Worm (Caenorhabditis elegans) whole organism, L3 larva: ENCODE measurements around the gene K10B4.3.

Source experiments
- R02D3.7 ChIP-seq: fragments of 150-350 bp; optimal IDR thresholded peaks from 2 replicates; lab custom pipeline; 2014; ENCODE audit warnings: missing biosample characterization, missing genetic modification characterization
- ZK546.5 ChIP-seq: sonication (generic microtip); optimal IDR thresholded peaks from 2 replicates; lab custom pipeline; 2017; ENCODE audit warnings: missing biosample characterization, missing genetic modification characterization
- aly-2 ChIP-seq: fragments of 150-350 bp; optimal IDR thresholded peaks from 2 replicates; lab custom pipeline; 2014; ENCODE audit warnings: missing biosample characterization, missing genetic modification characterization
- ceh-28 ChIP-seq: fragments of 150-350 bp; optimal IDR thresholded peaks from 2 replicates; lab custom pipeline; 2014; ENCODE audit warnings: missing biosample characterization, missing genetic modification reagents, missing genetic modification characterization
- ceh-9 ChIP-seq: sonication (generic microtip); optimal IDR thresholded peaks from 2 replicates; lab custom pipeline; 2018; ENCODE audit warnings: missing biosample characterization, missing genetic modification characterization
- daf-12 ChIP-seq: fragments of 150-350 bp; optimal IDR thresholded peaks from 2 replicates; lab custom pipeline; 2014; ENCODE audit warnings: missing biosample characterization, missing genetic modification reagents, missing genetic modification characterization
- egl-27 ChIP-seq: sonication (generic microtip); optimal IDR thresholded peaks from 4 replicates; lab custom pipeline; 2017; ENCODE audit warnings: missing biosample characterization, missing genetic modification reagents, missing genetic modification characterization
- egl-5 ChIP-seq: fragments of 150-350 bp; optimal IDR thresholded peaks from 2 replicates; lab custom pipeline; 2017; ENCODE audit warnings: missing biosample characterization, missing genetic modification reagents, missing genetic modification characterization, inconsistent platforms
- elt-1 ChIP-seq: fragments of 150-350 bp; optimal IDR thresholded peaks from 2 replicates; lab custom pipeline; 2014; ENCODE audit warnings: missing biosample characterization, missing genetic modification characterization
- elt-2 ChIP-seq: sonication (generic microtip); optimal IDR thresholded peaks from 2 replicates; lab custom pipeline; 2016; ENCODE audit warnings: missing genetic modification reagents, mild to moderate bottlenecking, missing genetic modification characterization, missing compliant biosample characterization
- fkh-10 ChIP-seq: sonication (generic microtip); optimal IDR thresholded peaks from 2 replicates; lab custom pipeline; 2017; ENCODE audit warnings: missing biosample characterization, missing genetic modification reagents, missing genetic modification characterization
- fos-1 ChIP-seq: fragments of 150-350 bp; optimal IDR thresholded peaks from 2 replicates; lab custom pipeline; 2014; ENCODE audit warnings: missing biosample characterization, missing genetic modification characterization
- hmg-11 ChIP-seq: sonication (generic microtip); optimal IDR thresholded peaks from 2 replicates; lab custom pipeline; 2016; ENCODE audit warnings: missing genetic modification characterization, missing compliant biosample characterization
- jun-1 ChIP-seq: fragments of 150-350 bp; optimal IDR thresholded peaks from 2 replicates; lab custom pipeline; 2014; ENCODE audit warnings: missing biosample characterization, missing genetic modification reagents, missing genetic modification characterization
- lin-39 ChIP-seq: fragments of 150-350 bp; optimal IDR thresholded peaks from 2 replicates; lab custom pipeline; 2018; ENCODE audit warnings: missing biosample characterization, missing genetic modification reagents, missing genetic modification characterization
- mdl-1 ChIP-seq: fragments of 150-350 bp; optimal IDR thresholded peaks from 2 replicates; lab custom pipeline; 2014; ENCODE audit warnings: missing biosample characterization, missing genetic modification characterization
- mml-1 ChIP-seq: fragments of 150-350 bp; sonication (generic microtip); optimal IDR thresholded peaks from 3 replicates; lab custom pipeline; 2014; ENCODE audit warnings: missing biosample characterization, missing genetic modification characterization
- nfya-1 ChIP-seq: sonication (generic microtip); optimal IDR thresholded peaks from 2 replicates; lab custom pipeline; 2017; ENCODE audit warnings: missing genetic modification characterization, mild to moderate bottlenecking, missing compliant biosample characterization, antibody characterized with exemption, moderate library complexity; ENCODE audit not compliant: insufficient read depth
- nhr-11 ChIP-seq: fragments of 150-350 bp; optimal IDR thresholded peaks from 2 replicates; lab custom pipeline; 2014; ENCODE audit warnings: missing biosample characterization, missing genetic modification characterization
- nhr-12 ChIP-seq: fragments of 150-350 bp; optimal IDR thresholded peaks from 2 replicates; lab custom pipeline; 2014; ENCODE audit warnings: missing biosample characterization, missing genetic modification characterization
- nhr-23 ChIP-seq: fragments of 150-350 bp; optimal IDR thresholded peaks from 2 replicates; lab custom pipeline; 2014; ENCODE audit warnings: missing biosample characterization, missing genetic modification reagents, missing genetic modification characterization
- nhr-237 ChIP-seq: fragments of 150-350 bp; optimal IDR thresholded peaks from 2 replicates; lab custom pipeline; 2014; ENCODE audit warnings: missing biosample characterization, missing genetic modification characterization
- nhr-25 ChIP-seq: sonication (generic microtip); optimal IDR thresholded peaks from 2 replicates; lab custom pipeline; 2017; ENCODE audit warnings: missing biosample characterization, missing genetic modification characterization
- nhr-43 ChIP-seq: sonication (generic microtip); optimal IDR thresholded peaks from 2 replicates; lab custom pipeline; 2016; ENCODE audit warnings: mild to moderate bottlenecking, missing genetic modification characterization, missing compliant biosample characterization; ENCODE audit not compliant: poor library complexity, severe bottlenecking
- nhr-67 ChIP-seq: fragments of 150-350 bp; optimal IDR thresholded peaks from 2 replicates; lab custom pipeline; 2014; ENCODE audit warnings: missing biosample characterization, missing genetic modification characterization
- nhr-76 ChIP-seq: fragments of 150-350 bp; sonication (generic microtip); optimal IDR thresholded peaks from 5 replicates; lab custom pipeline; 2014; ENCODE audit warnings: missing biosample characterization, missing genetic modification characterization
- nhr-77 ChIP-seq: fragments of 150-350 bp; optimal IDR thresholded peaks from 2 replicates; lab custom pipeline; 2014; ENCODE audit warnings: missing biosample characterization, missing genetic modification characterization
- pha-4 ChIP-seq: fragments of 150-350 bp; optimal IDR thresholded peaks from 2 replicates; lab custom pipeline; 2014; ENCODE audit warnings: missing biosample characterization, missing genetic modification reagents, missing genetic modification characterization
- pqm-1 ChIP-seq: fragments of 150-350 bp; optimal IDR thresholded peaks from 2 replicates; lab custom pipeline; 2017; ENCODE audit warnings: missing biosample characterization, missing genetic modification characterization, inconsistent platforms
- sea-2 ChIP-seq: fragments of 150-350 bp; sonication (generic microtip); optimal IDR thresholded peaks from 4 replicates; lab custom pipeline; 2014; ENCODE audit warnings: missing biosample characterization, missing genetic modification reagents, missing genetic modification characterization
- skn-1 ChIP-seq: fragments of 150-350 bp; optimal IDR thresholded peaks from 2 replicates; lab custom pipeline; 2014; ENCODE audit warnings: missing biosample characterization, missing genetic modification characterization
- tbx-2 ChIP-seq: sonication (generic microtip); optimal IDR thresholded peaks from 2 replicates; lab custom pipeline; 2016; ENCODE audit warnings: mild to moderate bottlenecking, missing genetic modification characterization, missing compliant biosample characterization
- unc-39 ChIP-seq: sonication (generic microtip); optimal IDR thresholded peaks from 4 replicates; lab custom pipeline; 2017; ENCODE audit warnings: missing biosample characterization, missing genetic modification characterization
- unc-62 ChIP-seq: fragments of 150-350 bp; sonication (generic microtip); optimal IDR thresholded peaks from 4 replicates; lab custom pipeline; 2014; ENCODE audit warnings: missing biosample characterization, missing genetic modification reagents, missing genetic modification characterization
- zag-1 ChIP-seq: fragments of 150-350 bp; optimal IDR thresholded peaks from 2 replicates; lab custom pipeline; 2014; ENCODE audit warnings: missing biosample characterization, missing genetic modification characterization
- ztf-11 ChIP-seq: fragments of 150-350 bp; optimal IDR thresholded peaks from 2 replicates; lab custom pipeline; 2014; ENCODE audit warnings: missing biosample characterization, missing genetic modification characterization

K10B4.3 gene

ce11 chrII:87937-88336 lies 33.1 kb downstream of the K10B4.3 start:
- no peak for TF ChIP-seq lin-39
- no peak for TF ChIP-seq aly-2 (tag; lab: Kevin White, UChicago)

ce11 chrII:86794-87193 lies 34.2 kb downstream of the K10B4.3 start:
- TF ChIP-seq ZK546.5, result no peak
- TF ChIP-seq nfya-1 (tag; lab: Kevin White, UChicago), result no peak
- TF ChIP-seq nhr-77 (tag; lab: Kevin White, UChicago), result no peak
- no peak for TF ChIP-seq R02D3.7
- TF ChIP-seq nhr-11, result no peak
- no peak for TF ChIP-seq ceh-9 (tag; lab: Kevin White, UChicago)
- TF ChIP-seq fkh-10 (GFP tag; lab: Kevin White, UChicago), result no peak
- TF ChIP-seq nhr-67, result no peak

DNA sequence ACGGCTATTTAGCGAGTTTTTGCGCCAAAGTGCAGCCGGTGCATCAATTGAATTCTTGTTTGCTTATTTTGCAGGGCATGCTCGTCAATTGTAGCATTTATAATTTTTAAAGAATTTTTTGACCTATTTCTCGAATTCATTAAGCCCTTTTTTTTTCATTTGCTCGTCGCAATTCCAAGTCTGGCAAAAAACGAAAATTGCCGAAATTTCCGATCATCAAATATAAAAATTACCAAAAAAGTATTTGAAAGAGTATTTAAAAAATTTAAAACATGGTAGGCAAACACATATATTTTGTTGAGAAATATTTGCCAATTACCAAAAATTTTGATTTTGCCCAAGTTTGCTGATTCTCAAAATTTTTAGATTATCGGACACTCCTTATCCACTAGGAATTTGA lies 36.9 kb downstream of the K10B4.3 start, which contains the start of gene C50D2.6:
TSS of gene C50D2.6 (plus strand) at position 301 of the 400 bp plus-strand sequence.
- no peak for TF ChIP-seq aly-2 (tag; lab: Kevin White, UChicago)
- no peak for TF ChIP-seq jun-1 (tag; lab: Kevin White, UChicago)
- TF ChIP-seq nhr-76 (tag; lab: Kevin White, UChicago), result no peak
- no peak for TF ChIP-seq nhr-23 (tag; lab: Kevin White, UChicago)
- TF ChIP-seq ztf-11 (tag; lab: Kevin White, UChicago), result no peak
- TF ChIP-seq unc-39 (tag; lab: Kevin White, UChicago), result no peak
- TF ChIP-seq mml-1 (tag; lab: Kevin White, UChicago), result no peak
- TF ChIP-seq elt-1 (tag; lab: Kevin White, UChicago), result no peak
- TF ChIP-seq unc-62 (GFP tag; lab: Kevin White, UChicago), result no peak
- no peak for TF ChIP-seq egl-27 (tag; lab: Kevin White, UChicago)
- TF ChIP-seq ceh-9 (tag; lab: Kevin White, UChicago), result no peak
- no peak for TF ChIP-seq egl-5 (tag; lab: Kevin White, UChicago)
- no peak for TF ChIP-seq nhr-43 (tag; lab: Kevin White, UChicago)
- TF ChIP-seq pha-4, result no peak
- TF ChIP-seq ceh-28 (tag; lab: Kevin White, UChicago), result no peak

ce11 chrII:79166-79565 lies 41.9 kb downstream of the K10B4.3 start, which contains the start of gene C23H3.9:
C23H3.9 (minus strand) TSS chrII:79266.
- no peak for TF ChIP-seq lin-39
- no peak for TF ChIP-seq tbx-2 (tag; lab: Kevin White, UChicago)
- TF ChIP-seq pha-4, result no peak
- no peak for TF ChIP-seq daf-12 (tag; lab: Kevin White, UChicago)
- no peak for TF ChIP-seq skn-1
- no peak for TF ChIP-seq zag-1 (tag; lab: Kevin White, UChicago)
- TF ChIP-seq sea-2 (GFP tag; lab: Kevin White, UChicago), result no peak
- no peak for TF ChIP-seq aly-2 (tag; lab: Kevin White, UChicago)

ce11 chrII:76662-77061 lies 44.4 kb downstream of the K10B4.3 start:
- TF ChIP-seq egl-5 (tag; lab: Kevin White, UChicago) (no peak), nhr-67 (no peak), pha-4 (no peak), nhr-12 (tag; lab: Kevin White, UChicago) (no peak), unc-39 (tag; lab: Kevin White, UChicago) (no peak), elt-2 (tag; lab: Kevin White, UChicago) (peak; percentile 16), fos-1 (no peak), jun-1 (tag; lab: Kevin White, UChicago) (no peak)

- TF ChIP-seq pqm-1 (tag; lab: Kevin White, UChicago) (no peak), hmg-11 (no peak), tbx-2 (tag; lab: Kevin White, UChicago) (no peak), nhr-25 (no peak), nhr-12 (tag; lab: Kevin White, UChicago) (no peak), nhr-77 (tag; lab: Kevin White, UChicago) (no peak), nhr-237 (tag; lab: Kevin White, UChicago) (no peak), pha-4 (no peak), mdl-1 (tag; lab: Kevin White, UChicago) (no peak), mml-1 (tag; lab: Kevin White, UChicago) (no peak), skn-1 (no peak), egl-27 (tag; lab: Kevin White, UChicago) (no peak), ztf-11 (tag; lab: Kevin White, UChicago) (no peak), nhr-76 (tag; lab: Kevin White, UChicago) (no peak), ceh-28 (tag; lab: Kevin White, UChicago) (no peak)
- TF ChIP-seq, all 47 proteins: peak for 0
Observed at ce11 chrII:75831-76230, 45.2 kb downstream of the K10B4.3 start.
